Worm (Caenorhabditis elegans): ENCODE measurements around the gene F20B6.9.

ce11 chrX:4215500-4216107 lies 8.3 kb upstream of the F20B6.9 start:
- TF ChIP-seq dao-5 (tag; optimal IDR thresholded peaks at IDR 0.05) (no peak), him-1 (tag; optimal IDR thresholded peaks at IDR 0.05) (no peak)
